Fruit fly (Drosophila melanogaster) whole organism, embryonic: ENCODE measurements around the gene CG45066.

Experiments used
- Atf-2 ChIP-seq: fragments of 200-800 bp; sonication (Bioruptor generic); optimal IDR thresholded peaks from 2 replicates; lab custom pipeline; 2016; ENCODE audit warnings: missing biosample characterization, missing genetic modification characterization
- Bdp1 ChIP-seq: fragments of 200-800 bp; sonication (Bioruptor generic); optimal IDR thresholded peaks from 3 replicates; lab custom pipeline; 2016; ENCODE audit warnings: missing biosample characterization, missing genetic modification characterization
- CG1024 ChIP-seq: fragments of 200-800 bp; sonication (Bioruptor generic); IDR thresholded peaks from 2 replicates; pipeline ENCODE4 v1.3.6; 2022; ENCODE audit warnings: missing biosample characterization, missing genetic modification characterization
- CG10267 ChIP-seq: fragments of 200-800 bp; sonication (Bioruptor generic); optimal IDR thresholded peaks from 2 replicates; lab custom pipeline; 2018; ENCODE audit warnings: missing biosample characterization, mild to moderate bottlenecking, missing genetic modification characterization, moderate library complexity
- CG10274 ChIP-seq: fragments of 200-800 bp; sonication (Bioruptor generic); optimal IDR thresholded peaks from 3 replicates; lab custom pipeline; 2017; ENCODE audit warnings: missing biosample characterization, mild to moderate bottlenecking, missing genetic modification characterization
- CG10366 ChIP-seq: fragments of 200-800 bp; sonication (Bioruptor generic); IDR thresholded peaks from 2 replicates; pipeline ENCODE4 v1.3.6; 2022; ENCODE audit warnings: missing biosample characterization, missing genetic modification characterization
- CG10565 ChIP-seq: fragments of 200-800 bp; sonication (Bioruptor generic); optimal IDR thresholded peaks from 3 replicates; lab custom pipeline; 2016; ENCODE audit warnings: missing biosample characterization, mild to moderate bottlenecking, missing genetic modification characterization
- CG11560 ChIP-seq: fragments of 200-800 bp; sonication (Bioruptor generic); IDR thresholded peaks from 3 replicates; pipeline ENCODE4 v1.3.6; 2022; ENCODE audit warnings: missing biosample characterization, missing genetic modification characterization
- CG12299 ChIP-seq: fragments of 200-800 bp; sonication (Bioruptor generic); optimal IDR thresholded peaks from 2 replicates; lab custom pipeline; 2018; ENCODE audit warnings: missing biosample characterization, mild to moderate bottlenecking, missing genetic modification characterization
- CG13624 ChIP-seq: fragments of 200-800 bp; sonication (Bioruptor generic); optimal IDR thresholded peaks from 2 replicates; lab custom pipeline; 2016; ENCODE audit warnings: missing biosample characterization, missing genetic modification characterization
- CG14014 ChIP-seq: fragments of 200-800 bp; sonication (Bioruptor generic); IDR thresholded peaks from 2 replicates; pipeline ENCODE4 v1.3.6; 2022; ENCODE audit warnings: missing biosample characterization, missing genetic modification characterization
- CG15011 ChIP-seq: fragments of 200-800 bp; sonication (Bioruptor generic); optimal IDR thresholded peaks from 3 replicates; lab custom pipeline; 2018; ENCODE audit warnings: missing biosample characterization, mild to moderate bottlenecking, missing genetic modification characterization
- CG15073 ChIP-seq: fragments of 200-800 bp; sonication (Bioruptor generic); optimal IDR thresholded peaks from 2 replicates; lab custom pipeline; 2016; ENCODE audit warnings: missing biosample characterization, missing genetic modification characterization
- CG2129 ChIP-seq: fragments of 200-800 bp; sonication (Bioruptor generic); IDR thresholded peaks from 2 replicates; pipeline ENCODE4 v1.3.6; 2022; ENCODE audit warnings: missing biosample characterization, missing genetic modification characterization; ENCODE audit not compliant: partially characterized antibody
- CG3065 ChIP-seq: fragments of 200-800 bp; sonication (Bioruptor generic); optimal IDR thresholded peaks from 2 replicates; lab custom pipeline; 2016; ENCODE audit warnings: missing biosample characterization, missing genetic modification characterization
- CG3838 ChIP-seq: fragments of 200-800 bp; sonication (Bioruptor generic); optimal IDR thresholded peaks from 3 replicates; lab custom pipeline; 2016; ENCODE audit warnings: missing biosample characterization, missing genetic modification characterization
- CG4854 ChIP-seq: fragments of 200-800 bp; sonication (Bioruptor generic); optimal IDR thresholded peaks from 2 replicates; lab custom pipeline; 2016; ENCODE audit warnings: missing biosample characterization, missing genetic modification characterization, inconsistent platforms
- CG6254 ChIP-seq: fragments of 200-800 bp; sonication (Bioruptor generic); optimal IDR thresholded peaks from 3 replicates; lab custom pipeline; 2017; ENCODE audit warnings: mild to moderate bottlenecking, missing biosample characterization, missing genetic modification reagents, missing genetic modification characterization
- CG6272 ChIP-seq: fragments of 200-800 bp; sonication (Bioruptor generic); IDR thresholded peaks from 2 replicates; pipeline ENCODE4 v1.3.6; 2022; ENCODE audit warnings: missing biosample characterization, missing genetic modification characterization
- CG7372 ChIP-seq: fragments of 200-800 bp; sonication (Bioruptor generic); IDR thresholded peaks from 2 replicates; pipeline ENCODE4 v1.3.6; 2022; ENCODE audit warnings: missing biosample characterization, missing genetic modification characterization
- CG7839 ChIP-seq: fragments of 200-800 bp; sonication (Bioruptor generic); optimal IDR thresholded peaks from 3 replicates; lab custom pipeline; 2018; ENCODE audit warnings: missing biosample characterization, mild to moderate bottlenecking, missing genetic modification characterization, moderate library complexity
- CG7987 ChIP-seq: fragments of 200-800 bp; sonication (Bioruptor generic); optimal IDR thresholded peaks from 2 replicates; lab custom pipeline; 2018; ENCODE audit warnings: missing biosample characterization, mild to moderate bottlenecking, missing genetic modification characterization, moderate library complexity
- CG8089 ChIP-seq: fragments of 200-800 bp; sonication (Bioruptor generic); optimal IDR thresholded peaks from 3 replicates; lab custom pipeline; 2016; ENCODE audit warnings: missing biosample characterization, missing genetic modification characterization
- Fer2 ChIP-seq: fragments of 200-800 bp; sonication (Bioruptor generic); optimal IDR thresholded peaks from 2 replicates; lab custom pipeline; 2018; ENCODE audit warnings: missing biosample characterization, mild to moderate bottlenecking, missing genetic modification characterization, moderate library complexity
- HmgD ChIP-seq: fragments of 200-800 bp; sonication (Bioruptor generic); optimal IDR thresholded peaks from 3 replicates; lab custom pipeline; 2016; ENCODE audit warnings: missing biosample characterization, missing genetic modification characterization
- HmgZ ChIP-seq: fragments of 200-800 bp; sonication (Bioruptor generic); optimal IDR thresholded peaks from 2 replicates; lab custom pipeline; 2018; ENCODE audit warnings: missing biosample characterization, mild to moderate bottlenecking, missing genetic modification characterization
- Lpt ChIP-seq: fragments of >200 bp; optimal IDR thresholded peaks from 2 replicates; lab custom pipeline; 2018; ENCODE audit warnings: missing biosample characterization, missing genetic modification characterization
- Neu2 ChIP-seq: fragments of 200-800 bp; sonication (Bioruptor generic); optimal IDR thresholded peaks from 3 replicates; lab custom pipeline; 2016; ENCODE audit warnings: missing biosample characterization, missing genetic modification characterization, borderline replicate concordance
- Nf-YB ChIP-seq: fragments of 200-800 bp; sonication (Bioruptor generic); optimal IDR thresholded peaks from 3 replicates; lab custom pipeline; 2019; ENCODE audit warnings: missing biosample characterization, mild to moderate bottlenecking, missing genetic modification characterization, moderate library complexity
- NfI ChIP-seq: fragments of 200-800 bp; sonication (Bioruptor generic); optimal IDR thresholded peaks from 3 replicates; lab custom pipeline; 2018; ENCODE audit warnings: missing biosample characterization, mild to moderate bottlenecking, missing genetic modification characterization, moderate library complexity
- PHDP ChIP-seq: fragments of 200-800 bp; sonication (Bioruptor generic); optimal IDR thresholded peaks from 3 replicates; lab custom pipeline; 2018; ENCODE audit warnings: missing biosample characterization, mild to moderate bottlenecking, missing genetic modification characterization, moderate library complexity
- Xbp1 ChIP-seq: fragments of 200-800 bp; sonication (Bioruptor generic); optimal IDR thresholded peaks from 3 replicates; lab custom pipeline; 2016; ENCODE audit warnings: missing biosample characterization, mild to moderate bottlenecking, missing genetic modification characterization
- bigmax ChIP-seq: fragments of 200-800 bp; sonication (Bioruptor generic); optimal IDR thresholded peaks from 2 replicates; lab custom pipeline; 2018; ENCODE audit warnings: missing biosample characterization, mild to moderate bottlenecking, missing genetic modification characterization
- cato ChIP-seq: fragments of 200-800 bp; sonication (Bioruptor generic); optimal IDR thresholded peaks from 2 replicates; lab custom pipeline; 2016; ENCODE audit warnings: missing biosample characterization, missing genetic modification characterization, borderline replicate concordance
- chm ChIP-seq: fragments of 200-800 bp; sonication (Bioruptor generic); IDR thresholded peaks from 2 replicates; pipeline ENCODE4 v1.3.6; 2022; ENCODE audit warnings: missing biosample characterization, missing genetic modification characterization
- exex ChIP-seq: fragments of 200-800 bp; sonication (Bioruptor generic); optimal IDR thresholded peaks from 4 replicates; lab custom pipeline; 2018; ENCODE audit warnings: missing biosample characterization, mild to moderate bottlenecking, missing genetic modification characterization, moderate library complexity
- grn ChIP-seq: fragments of 200-800 bp; sonication (Bioruptor generic); optimal IDR thresholded peaks from 3 replicates; lab custom pipeline; 2017; ENCODE audit warnings: missing biosample characterization, missing genetic modification characterization
- mam ChIP-seq: fragments of 200-800 bp; sonication (Bioruptor generic); optimal IDR thresholded peaks from 3 replicates; lab custom pipeline; 2016; ENCODE audit warnings: missing biosample characterization, missing genetic modification characterization
- nau ChIP-seq: fragments of 200-800 bp; sonication (Bioruptor generic); optimal IDR thresholded peaks from 3 replicates; lab custom pipeline; 2017; ENCODE audit warnings: missing biosample characterization, mild to moderate bottlenecking, missing genetic modification characterization, missing genetic modification reagents
- nmo ChIP-seq: fragments of 200-800 bp; sonication (Bioruptor generic); optimal IDR thresholded peaks from 2 replicates; lab custom pipeline; 2018; ENCODE audit warnings: missing biosample characterization, mild to moderate bottlenecking, missing genetic modification characterization, moderate library complexity
- p53 ChIP-seq: fragments of 200-800 bp; sonication (Bioruptor generic); optimal IDR thresholded peaks from 2 replicates; lab custom pipeline; 2016; ENCODE audit warnings: missing biosample characterization, missing genetic modification characterization
- pfk ChIP-seq: fragments of 200-800 bp; sonication (Bioruptor generic); optimal IDR thresholded peaks from 2 replicates; lab custom pipeline; 2018; ENCODE audit warnings: missing biosample characterization, mild to moderate bottlenecking, missing genetic modification characterization, moderate library complexity
- repo ChIP-seq: fragments of 200-800 bp; sonication (Bioruptor generic); optimal IDR thresholded peaks from 2 replicates; lab custom pipeline; 2016; ENCODE audit warnings: missing biosample characterization, missing genetic modification characterization
- sc ChIP-seq, 3 experiments: fragments of >200 bp in 2 of 3; fragments of 200-800 bp in 1 of 3; sonication (Bioruptor generic) in 1 of 3; optimal IDR thresholded peaks; 2 replicates in 2 of 3; 3 replicates in 1 of 3; lab custom pipeline; 2017; ENCODE audit warnings: mild to moderate bottlenecking in 1 of 3, missing biosample characterization in 1 of 3, missing genetic modification characterization in 1 of 3, missing genetic modification reagents in 1 of 3
- seq ChIP-seq: fragments of 200-800 bp; sonication (Bioruptor generic); IDR thresholded peaks from 2 replicates; pipeline ENCODE4 v1.3.6; 2022; ENCODE audit warnings: missing biosample characterization, missing genetic modification characterization
- shn ChIP-seq: fragments of 200-800 bp; sonication (Bioruptor generic); optimal IDR thresholded peaks from 3 replicates; lab custom pipeline; 2016; ENCODE audit warnings: missing biosample characterization, missing genetic modification characterization
- unpg ChIP-seq: fragments of 200-800 bp; sonication (Bioruptor generic); optimal IDR thresholded peaks from 3 replicates; lab custom pipeline; 2018; ENCODE audit warnings: missing biosample characterization, mild to moderate bottlenecking, missing genetic modification characterization, moderate library complexity
- wdn ChIP-seq: fragments of 200-800 bp; sonication (Bioruptor generic); IDR thresholded peaks from 2 replicates; pipeline ENCODE4 v1.3.6; 2022; ENCODE audit warnings: missing biosample characterization, missing genetic modification characterization

CG45066 gene

DNA sequence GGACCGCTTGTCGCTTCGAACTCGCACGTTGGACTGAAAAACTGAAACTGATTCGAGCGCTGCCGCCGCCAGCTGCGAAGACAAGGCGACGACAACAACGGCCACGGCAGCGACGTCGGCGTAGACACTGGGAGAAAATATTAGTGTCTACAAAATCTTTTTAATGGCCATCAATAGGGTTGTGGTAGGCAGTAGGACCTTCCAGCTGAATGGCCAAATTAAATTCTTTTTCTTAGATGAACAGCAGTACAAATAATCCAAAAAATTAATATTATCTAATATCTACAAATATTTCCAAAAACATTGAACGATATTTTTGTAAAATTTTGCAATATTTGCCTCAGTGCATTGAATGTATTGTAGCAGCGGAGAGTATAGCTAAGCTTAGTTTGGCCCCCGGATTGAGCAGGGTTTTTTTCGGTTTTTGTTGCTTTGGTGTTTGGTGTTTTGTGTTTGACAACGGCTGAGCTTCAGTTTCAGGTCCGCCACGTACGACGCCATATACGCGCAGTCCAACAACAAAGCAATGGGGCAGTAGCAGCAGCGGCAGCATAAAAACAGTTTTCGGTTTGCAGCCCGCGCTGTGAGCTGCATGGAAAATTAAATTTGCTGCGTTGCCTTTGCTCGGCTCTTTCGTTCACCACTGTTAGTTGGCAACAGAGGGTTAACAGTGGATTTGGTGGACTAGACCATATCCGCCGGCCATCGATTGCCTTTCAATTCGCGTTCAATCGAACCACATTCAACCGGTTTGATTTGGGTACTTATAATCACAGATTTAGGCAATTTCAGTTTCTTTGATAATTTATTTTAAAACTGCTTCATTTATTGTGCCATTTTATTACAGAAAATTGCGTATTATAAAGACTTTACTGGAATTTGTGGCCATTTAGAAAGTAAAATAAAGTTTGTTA is 3.9 kb downstream of the CG45066 start, which contains the start of gene Cht7 (continued):
- TF ChIP-seq CG10565 (no peak), CG11560 (tag; lab: Robert Waterston, UW) (peak; percentile 73), Neu2 (GFP tag; lab: Kevin White, UChicago) (no peak), HmgZ (tag; lab: Kevin White, UChicago) (peak; percentile 91), CG7839 (peak; percentile 91), CG1024 (GFP tag; lab: Robert Waterston, UW) (peak; percentile 25; the same call in 1 of the 2 replicates), nau (GFP tag; lab: Kevin White, UChicago) (peak; percentile 78), pfk (GFP tag; lab: Kevin White, UChicago) (no peak), Atf-2 (GFP tag; lab: Kevin White, UChicago) (peak; percentile 66), repo (GFP tag; lab: Kevin White, UChicago) (peak; percentile 32), Xbp1 (GFP tag; lab: Kevin White, UChicago) (peak; percentile 86), CG6254 (GFP tag; lab: Kevin White, UChicago) (peak; percentile 69), HmgD (GFP tag; lab: Kevin White, UChicago) (no peak), grn (GFP tag; lab: Kevin White, UChicago) (no peak), Fer2 (tag; lab: Kevin White, UChicago) (peak; percentile 46), PHDP (peak; percentile 91), CG10366 (GFP tag; lab: Robert Waterston, UW) (peak; percentile 85), CG12299 (tag; lab: Kevin White, UChicago) (peak; percentile 84), shn (GFP tag; lab: Kevin White, UChicago) (peak; percentile 22), mam (peak; percentile 47), Nf-YB (GFP tag; lab: Kevin White, UChicago) (peak; percentile 71), exex (tag; lab: Kevin White, UChicago) (peak; percentile 15), CG13624 (GFP tag; lab: Kevin White, UChicago) (peak; percentile 74), nmo (GFP tag; lab: Kevin White, UChicago) (peak; percentile 92), chm (peak; percentile 46; the same call in 1 of the 2 replicates), p53 (GFP tag; lab: Kevin White, UChicago) (no peak), Bdp1 (GFP tag; lab: Kevin White, UChicago) (peak; percentile 70), CG7372 (GFP tag; lab: Robert Waterston, UW) (peak; percentile 80), CG3838 (peak; percentile 45), CG4854 (GFP tag; lab: Kevin White, UChicago) (peak; percentile 69), sc (optimal IDR thresholded peaks at IDR 0.05; lab: Kevin White, UChicago) (no peak), sc (GFP tag; optimal IDR thresholded peaks at IDR 0.05; lab: Kevin White, UChicago) (peak; percentile 83), cato (GFP tag; lab: Kevin White, UChicago) (peak; percentile 60), CG7987 (GFP tag; lab: Kevin White, UChicago) (peak; percentile 39), unpg (GFP tag; lab: Kevin White, UChicago) (peak; percentile 90), wdn (peak; percentile 65; the same call in 1 of the 2 replicates), CG15073 (peak; percentile 1), CG10267 (tag; lab: Kevin White, UChicago) (peak; percentile 82), seq (GFP tag; lab: Robert Waterston, UW) (peak; percentile 90), Lpt (GFP tag; lab: Kevin White, UChicago) (no peak), NfI (GFP tag; lab: Kevin White, UChicago) (peak; percentile 91), CG3065 (GFP tag; lab: Kevin White, UChicago) (peak; percentile 48), CG2129 (GFP tag; lab: Robert Waterston, UW) (no peak), CG8089 (GFP tag; lab: Kevin White, UChicago) (peak; percentile 19), CG10274 (GFP tag; lab: Kevin White, UChicago) (peak; percentile 61), CG14014 (GFP tag; lab: Robert Waterston, UW) (peak; percentile 74), CG15011 (GFP tag; lab: Kevin White, UChicago) (peak; percentile 11), CG6272 (GFP tag; lab: Robert Waterston, UW) (peak; percentile 64; the same call in 1 of the 2 replicates), bigmax (no peak)
